Worm (Caenorhabditis elegans): ENCODE results near the gene C25A8.2.

DNA sequence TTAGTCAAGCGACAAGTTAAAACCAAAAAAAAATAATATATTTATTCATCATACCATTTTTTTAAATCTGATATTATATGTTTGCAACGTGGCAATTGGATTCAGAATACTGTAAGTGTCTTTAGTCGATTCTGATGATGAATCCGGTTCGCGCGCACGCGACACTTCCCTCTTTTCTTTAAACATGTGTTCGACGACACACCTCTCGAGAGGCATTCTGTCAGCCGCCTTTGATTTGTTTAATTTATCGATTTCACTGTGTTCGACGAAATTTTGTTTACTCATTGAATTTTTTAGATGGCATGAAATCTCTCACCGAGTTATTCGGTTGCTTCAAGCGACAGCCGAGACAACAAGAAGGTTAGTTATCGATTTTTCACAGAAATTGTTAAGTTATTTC is 2.1 kb downstream of the C25A8.2 start, which contains the start of gene trxr-1:
- no peak for TF ChIP-seq nhr-11 (tag; optimal IDR thresholded peaks at IDR 0.05)
- no peak for TF ChIP-seq lsy-2 (tag; optimal IDR thresholded peaks at IDR 0.05)
- no peak for TF ChIP-seq pqm-1 (tag; optimal IDR thresholded peaks at IDR 0.05)
- no peak for TF ChIP-seq dpl-1 (GFP tag; optimal IDR thresholded peaks at IDR 0.05)
- TF ChIP-seq sptf-1 (tag; optimal IDR thresholded peaks at IDR 0.05) = no peak
- no peak for TF ChIP-seq zag-1 (tag; optimal IDR thresholded peaks at IDR 0.05)
- TF ChIP-seq tbx-2 (tag; optimal IDR thresholded peaks at IDR 0.05) = no peak
- TF ChIP-seq nhr-77 (tag; optimal IDR thresholded peaks at IDR 0.05) = no peak
- TF ChIP-seq pax-3 (tag; optimal IDR thresholded peaks at IDR 0.05) = no peak
- TF ChIP-seq aly-2 (tag; optimal IDR thresholded peaks at IDR 0.05) = no peak
